Fruit fly (Drosophila melanogaster) whole organism, wandering third instar larva: Measurements from ENCODE around the gene HP1b.

Experiments used
- Abd-B ChIP-seq: fragments of >200 bp; optimal IDR thresholded peaks from 2 replicates; lab custom pipeline; 2017; ENCODE audit warnings: missing biosample characterization, missing genetic modification characterization
- Dfd ChIP-seq: fragments of >200 bp; optimal IDR thresholded peaks from 2 replicates; lab custom pipeline; 2017; ENCODE audit warnings: missing biosample characterization, missing genetic modification characterization
- GATAd ChIP-seq: sonication (Bioruptor generic); optimal IDR thresholded peaks from 2 replicates; lab custom pipeline; 2016; ENCODE audit warnings: missing biosample characterization, missing genetic modification characterization
- Hr78 ChIP-seq: fragments of >200 bp; optimal IDR thresholded peaks from 2 replicates; lab custom pipeline; 2017; ENCODE audit warnings: missing biosample characterization, missing genetic modification characterization
- Hr83 ChIP-seq: fragments of 200-300 bp; sonication (Bioruptor generic); optimal IDR thresholded peaks from 2 replicates; lab custom pipeline; 2016; ENCODE audit warnings: missing biosample characterization, mild to moderate bottlenecking, missing genetic modification characterization, moderate library complexity; ENCODE audit not compliant: poor library complexity, severe bottlenecking
- N ChIP-seq: fragments of >200 bp; optimal IDR thresholded peaks from 2 replicates; lab custom pipeline; 2018; ENCODE audit warnings: missing biosample characterization, missing external identifiers, missing genetic modification characterization
- Sp1 ChIP-seq: fragments of 200-800 bp; sonication (Bioruptor generic); optimal IDR thresholded peaks from 3 replicates; lab custom pipeline; 2019; ENCODE audit warnings: missing biosample characterization, mild to moderate bottlenecking, missing genetic modification characterization, moderate library complexity
- ey ChIP-seq: fragments of 200-800 bp; sonication (Bioruptor generic); optimal IDR thresholded peaks from 2 replicates; lab custom pipeline; 2016; ENCODE audit warnings: missing biosample characterization, missing genetic modification characterization
- psq ChIP-seq: fragments of 200-800 bp; sonication (Bioruptor generic); optimal IDR thresholded peaks from 3 replicates; lab custom pipeline; 2017; ENCODE audit warnings: missing biosample characterization, mild to moderate bottlenecking, missing genetic modification characterization, moderate library complexity
- rgr ChIP-seq: fragments of 200-800 bp; sonication (Bioruptor generic); optimal IDR thresholded peaks from 3 replicates; lab custom pipeline; 2016; ENCODE audit warnings: missing biosample characterization, mild to moderate bottlenecking, missing genetic modification characterization

dm6 chrX:9062665-9063064 lies 18.2 kb upstream of the HP1b start:
- no peak for TF ChIP-seq GATAd (GFP tag; lab: Kevin White, UChicago)
- TF ChIP-seq ey (GFP tag; lab: Kevin White, UChicago): peak; percentile 15
- TF ChIP-seq Abd-B (GFP tag; lab: Kevin White, UChicago): no peak
- TF ChIP-seq Hr83 (GFP tag; lab: Kevin White, UChicago): no peak
- TF ChIP-seq rgr (GFP tag; lab: Kevin White, UChicago): peak; percentile 61
- TF ChIP-seq N (GFP tag; lab: Kevin White, UChicago): no peak
- no peak for TF ChIP-seq Hr78 (GFP tag; lab: Kevin White, UChicago)
- peak; percentile 68 for TF ChIP-seq Sp1
- TF ChIP-seq psq (GFP tag; lab: Kevin White, UChicago): peak; percentile 53
- TF ChIP-seq Dfd (GFP tag; lab: Kevin White, UChicago): no peak
